Worm (Caenorhabditis elegans) whole organism, L4/young adult: ENCODE data around the gene F32D8.5.

Experiments
- W03F9.2 ChIP-seq: fragments of 150-350 bp; optimal IDR thresholded peaks from 2 replicates; lab custom pipeline; 2014; ENCODE audit warnings: missing biosample characterization, missing genetic modification characterization
- dao-5 ChIP-seq: sonication (generic microtip); optimal IDR thresholded peaks from 2 replicates; lab custom pipeline; 2016; ENCODE audit warnings: missing genotype, missing genetic modification characterization, moderate library complexity, missing compliant biosample characterization
- him-1 ChIP-seq: sonication (generic microtip); optimal IDR thresholded peaks from 2 replicates; lab custom pipeline; 2016; ENCODE audit warnings: missing genotype, missing genetic modification reagents, missing genetic modification characterization, missing compliant biosample characterization

Gene F32D8.5

ce11 chrV:10890980-10891379 is 3.6 kb upstream of the F32D8.5 start, which contains the start of gene F32D8.12:
F32D8.12 (minus strand) TSS chrV:10891027.
- TF ChIP-seq him-1, result no peak
- no peak for TF ChIP-seq dao-5
- TF ChIP-seq W03F9.2 (tag; lab: Kevin White, UChicago), result no peak

ce11 chrV:10893510-10894128 is 981 bp upstream of the F32D8.5 start, which contains the start of gene F32D8.4:
F32D8.4 (minus strand) TSS chrV:10893560.
- TF ChIP-seq W03F9.2 (tag; lab: Kevin White, UChicago), result no peak
- TF ChIP-seq dao-5, result no peak
- no peak for TF ChIP-seq him-1

- TF ChIP-seq him-1 (no peak), dao-5 (no peak), W03F9.2 (tag; lab: Kevin White, UChicago) (no peak)
These were observed 1.7 kb downstream of the F32D8.5 start, which contains the start of gene F32D8.13 for ce11 chrV:10896295-10896694. F32D8.13 (minus strand) TSS chrV:10896543.

- TF ChIP-seq dao-5 (no peak), W03F9.2 (tag; lab: Kevin White, UChicago) (no peak), him-1 (no peak)
These were observed 2.1 kb downstream of the F32D8.5 start for ce11 chrV:10896706-10897105.

- no peak for TF ChIP-seq dao-5
- TF ChIP-seq him-1, result no peak
- TF ChIP-seq W03F9.2 (tag; lab: Kevin White, UChicago), result no peak
These were observed 2.3 kb downstream of the F32D8.5 start, which contains the start of gene sec-61.G for ce11 chrV:10897106-10897171. sec-61.G (minus strand) TSS chrV:10897143.

- TF ChIP-seq dao-5 (peak; percentile 43), him-1 (peak; percentile 97), W03F9.2 (tag; lab: Kevin White, UChicago) (peak; percentile 97)
These were observed 2.6 kb downstream of the F32D8.5 start for ce11 chrV:10897172-10897571.

ce11 chrV:10898107-10898506 is 3.5 kb downstream of the F32D8.5 start, which contains the start of gene F32D8.7:
F32D8.7 (plus strand) TSS chrV:10898435.
- TF ChIP-seq him-1, result no peak
- no peak for TF ChIP-seq dao-5
- no peak for TF ChIP-seq W03F9.2 (tag; lab: Kevin White, UChicago)

ce11 chrV:10898629-10899028 is 4.0 kb downstream of the F32D8.5 start:
- TF ChIP-seq dao-5 (no peak), W03F9.2 (tag; lab: Kevin White, UChicago) (no peak), him-1 (no peak)

ce11 chrV:10901125-10901524 is 6.5 kb downstream of the F32D8.5 start, which contains the start of gene spp-16:
spp-16 (minus strand) TSS chrV:10901303.
- TF ChIP-seq dao-5, result no peak
- no peak for TF ChIP-seq W03F9.2 (tag; lab: Kevin White, UChicago)
- TF ChIP-seq him-1, result no peak

- TF ChIP-seq dao-5, result no peak
These were observed 8.1 kb downstream of the F32D8.5 start, which contains the start of gene F32D8.8 for ce11 chrV:10902682-10903081. F32D8.8 (minus strand) TSS chrV:10902782.

- TF ChIP-seq him-1 (no peak), dao-5 (no peak), W03F9.2 (tag; lab: Kevin White, UChicago) (no peak)
These were observed 9.1 kb downstream of the F32D8.5 start, which contains the start of gene F32D8.15 for ce11 chrV:10903748-10904147. F32D8.15 (plus strand) TSS chrV:10904048.

- TF ChIP-seq W03F9.2 (tag; lab: Kevin White, UChicago) (no peak), him-1 (no peak), dao-5 (no peak)
These were observed 10.2 kb downstream of the F32D8.5 start for ce11 chrV:10904795-10905194.

- no peak for TF ChIP-seq dao-5
- no peak for TF ChIP-seq him-1
- TF ChIP-seq W03F9.2 (tag; lab: Kevin White, UChicago), result no peak
These were observed 14.5 kb downstream of the F32D8.5 start, which contains the start of gene zzz-1 for ce11 chrV:10909071-10909470. zzz-1 (minus strand) TSS chrV:10909171.

- TF ChIP-seq him-1, result no peak
These were observed 15.4 kb downstream of the F32D8.5 start for ce11 chrV:10909959-10910358.

ce11 chrV:10915922-10916321 is 21.3 kb downstream of the F32D8.5 start:
- TF ChIP-seq him-1 (no peak), dao-5 (no peak), W03F9.2 (tag; lab: Kevin White, UChicago) (no peak)

- no peak for TF ChIP-seq dao-5
- TF ChIP-seq W03F9.2 (tag; lab: Kevin White, UChicago), result no peak
- TF ChIP-seq him-1, result no peak
These were observed 23.8 kb downstream of the F32D8.5 start, which contains the start of gene F58B4.2 for ce11 chrV:10918373-10918772. F58B4.2 (minus strand) TSS chrV:10918473.
